Worm (Caenorhabditis elegans): Measurements from ENCODE around the gene F54D5.3.

DNA sequence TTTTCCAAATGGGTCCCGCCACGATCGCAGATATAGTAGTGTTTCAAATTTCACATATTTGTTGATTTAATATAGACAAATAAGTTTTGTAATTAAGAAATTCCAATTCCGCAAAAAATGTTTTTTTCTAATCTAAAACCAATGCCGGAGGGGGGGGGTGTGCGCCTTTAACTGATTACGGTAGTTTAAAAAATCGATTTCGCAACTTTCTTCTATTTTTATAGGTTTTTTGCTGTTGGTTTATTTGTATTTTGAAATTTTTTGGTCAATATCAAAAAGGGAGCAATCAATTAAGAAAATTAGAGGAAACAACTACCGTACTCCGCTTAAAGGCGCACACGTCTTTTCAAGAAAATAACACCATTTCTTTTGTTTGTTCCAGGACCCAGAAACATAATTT, 20.0 kb downstream of the F54D5.3 start:
- no peak for TF ChIP-seq tbx-37 (GFP tag; conservative IDR thresholded peaks at IDR 0.05)
- TF ChIP-seq hmbx-1 (tag; optimal IDR thresholded peaks at IDR 0.05) = no peak
- no peak for TF ChIP-seq tbx-11 (GFP tag; IDR thresholded peaks at IDR 0.05)
- TF ChIP-seq ama-1 (optimal IDR thresholded peaks at IDR 0.05) = no peak
- no peak for TF ChIP-seq flt-1 (GFP tag; IDR thresholded peaks at IDR 0.05)
- TF ChIP-seq hnd-1 (tag; optimal IDR thresholded peaks at IDR 0.05) = no peak
- TF ChIP-seq aly-1 (tag; optimal IDR thresholded peaks at IDR 0.05) = no peak
- TF ChIP-seq ceh-13 (GFP tag; optimal IDR thresholded peaks at IDR 0.05) = no peak
- TF ChIP-seq ets-7 (tag; optimal IDR thresholded peaks at IDR 0.05) = no peak
- TF ChIP-seq tra-4 (tag; optimal IDR thresholded peaks at IDR 0.05) = no peak
- TF ChIP-seq B0310.2 (tag; optimal IDR thresholded peaks at IDR 0.05) = no peak
- no peak for TF ChIP-seq pes-1 (GFP tag; IDR thresholded peaks at IDR 0.05)
- TF ChIP-seq hmg-4 (GFP tag; optimal IDR thresholded peaks at IDR 0.05) = no peak
- TF ChIP-seq ceh-36 (tag; optimal IDR thresholded peaks at IDR 0.05) = no peak
